Worm (Caenorhabditis elegans): ENCODE measurements around the gene pals-24.

pals-24 gene

ce11 chrIII:130650-131049 is 10.4 kb downstream of the pals-24 start, which contains the start of the genes nhr-280 and C29F9.2:
nhr-280 (minus strand) TSS chrIII:130750.
C29F9.2 (plus strand) TSS chrIII:130947.
- TF ChIP-seq ztf-11 (tag; optimal IDR thresholded peaks at IDR 0.05) (no peak), sptf-1 (tag; optimal IDR thresholded peaks at IDR 0.05) (no peak), sem-2 (GFP tag; optimal IDR thresholded peaks at IDR 0.05) (no peak), M03D4.4 (tag; optimal IDR thresholded peaks at IDR 0.05) (no peak), lin-32 (GFP tag; optimal IDR thresholded peaks at IDR 0.05) (no peak), elt-3 (tag; optimal IDR thresholded peaks at IDR 0.05) (no peak), mep-1 (tag; optimal IDR thresholded peaks at IDR 0.05) (no peak), drap-1 (GFP tag; optimal IDR thresholded peaks at IDR 0.05) (no peak), nhr-12 (tag; optimal IDR thresholded peaks at IDR 0.05) (no peak), ceh-83 (GFP tag; optimal IDR thresholded peaks at IDR 0.05) (no peak), ceh-39 (tag; optimal IDR thresholded peaks at IDR 0.05) (no peak), pha-4 (tag; optimal IDR thresholded peaks at IDR 0.05) (no peak), blmp-1 (tag; optimal IDR thresholded peaks at IDR 0.05) (no peak), ham-2 (GFP tag; optimal IDR thresholded peaks at IDR 0.05) (no peak), lsy-2 (tag; optimal IDR thresholded peaks at IDR 0.05) (no peak), mab-5 (tag; optimal IDR thresholded peaks at IDR 0.05) (no peak), ces-1 (GFP tag; optimal IDR thresholded peaks at IDR 0.05) (no peak), unc-120 (tag; optimal IDR thresholded peaks at IDR 0.05; ENCODE audit: poor library complexity, severe bottlenecking) (no peak), nhr-237 (tag; optimal IDR thresholded peaks at IDR 0.05) (no peak), hlh-1 (tag; optimal IDR thresholded peaks at IDR 0.05) (no peak)

ce11 chrIII:131627-132026 is 11.4 kb downstream of the pals-24 start:
- TF ChIP-seq ces-1 (GFP tag; optimal IDR thresholded peaks at IDR 0.05) (peak; percentile 96), mab-5 (tag; optimal IDR thresholded peaks at IDR 0.05) (peak; percentile 39), lsy-2 (tag; optimal IDR thresholded peaks at IDR 0.05) (peak; percentile 34), nhr-76 (tag; optimal IDR thresholded peaks at IDR 0.05) (no peak), mls-2 (tag; optimal IDR thresholded peaks at IDR 0.05) (no peak), ham-2 (GFP tag; optimal IDR thresholded peaks at IDR 0.05) (no peak), nhr-2 (tag; optimal IDR thresholded peaks at IDR 0.05) (no peak), mep-1 (tag; optimal IDR thresholded peaks at IDR 0.05) (peak; percentile 45), pha-4 (tag; optimal IDR thresholded peaks at IDR 0.05) (peak; percentile 52), unc-120 (tag; optimal IDR thresholded peaks at IDR 0.05; ENCODE audit: poor library complexity, severe bottlenecking) (peak; percentile 3), nhr-237 (tag; optimal IDR thresholded peaks at IDR 0.05) (peak; percentile 11), elt-3 (tag; optimal IDR thresholded peaks at IDR 0.05) (no peak), sptf-1 (tag; optimal IDR thresholded peaks at IDR 0.05) (no peak)

- TF ChIP-seq bed-3 (GFP tag; optimal IDR thresholded peaks at IDR 0.05) (no peak), mls-2 (tag; optimal IDR thresholded peaks at IDR 0.05) (no peak), nhr-12 (tag; optimal IDR thresholded peaks at IDR 0.05) (no peak), lin-13 (tag; optimal IDR thresholded peaks at IDR 0.05) (no peak), ces-1 (GFP tag; optimal IDR thresholded peaks at IDR 0.05) (no peak), snpc-4 (tag; optimal IDR thresholded peaks at IDR 0.05) (no peak), unc-39 (tag; optimal IDR thresholded peaks at IDR 0.05) (no peak), cnd-1 (tag; optimal IDR thresholded peaks at IDR 0.05) (no peak), ceh-43 (GFP tag; optimal IDR thresholded peaks at IDR 0.05) (no peak), ztf-11 (tag; optimal IDR thresholded peaks at IDR 0.05) (no peak), elt-3 (tag; optimal IDR thresholded peaks at IDR 0.05) (no peak), nhr-2 (tag; optimal IDR thresholded peaks at IDR 0.05) (no peak), hlh-1 (tag; optimal IDR thresholded peaks at IDR 0.05) (no peak)
Observed at ce11 chrIII:132118-132517, 11.9 kb downstream of the pals-24 start, which contains the start of gene pals-22. pals-22 (plus strand) TSS chrIII:132418.

- no peak for TF ChIP-seq mab-5 (tag; optimal IDR thresholded peaks at IDR 0.05)
- TF ChIP-seq pha-4 (tag; optimal IDR thresholded peaks at IDR 0.05), result no peak
- no peak for TF ChIP-seq drap-1 (GFP tag; optimal IDR thresholded peaks at IDR 0.05)
- TF ChIP-seq ceh-83 (GFP tag; optimal IDR thresholded peaks at IDR 0.05), result no peak
- TF ChIP-seq M03D4.4 (tag; optimal IDR thresholded peaks at IDR 0.05), result no peak
- TF ChIP-seq nhr-12 (tag; optimal IDR thresholded peaks at IDR 0.05), result no peak
- TF ChIP-seq sptf-1 (tag; optimal IDR thresholded peaks at IDR 0.05), result no peak
- no peak for TF ChIP-seq ztf-11 (tag; optimal IDR thresholded peaks at IDR 0.05)
- no peak for TF ChIP-seq cnd-1 (tag; optimal IDR thresholded peaks at IDR 0.05)
- no peak for TF ChIP-seq nhr-28 (tag; optimal IDR thresholded peaks at IDR 0.05)
- no peak for TF ChIP-seq mep-1 (tag; optimal IDR thresholded peaks at IDR 0.05)
- no peak for TF ChIP-seq elt-3 (tag; optimal IDR thresholded peaks at IDR 0.05)
- TF ChIP-seq lsy-2 (tag; optimal IDR thresholded peaks at IDR 0.05), result no peak
- no peak for TF ChIP-seq nhr-2 (tag; optimal IDR thresholded peaks at IDR 0.05)
- no peak for TF ChIP-seq flh-1 (GFP tag; optimal IDR thresholded peaks at IDR 0.05)
- TF ChIP-seq ham-2 (GFP tag; optimal IDR thresholded peaks at IDR 0.05), result no peak
Observed at ce11 chrIII:134194-134593, 14.0 kb downstream of the pals-24 start, which contains the start of gene pals-25. pals-25 (plus strand) TSS chrIII:134494.
